Worm (Caenorhabditis elegans) whole organism, late embryonic: ENCODE measurements around the gene znf-474.
A peak's percentile ranks its signal among the peaks of the same experiment; 100 is the strongest.

Experiments used
- C38D4.7 ChIP-seq: fragments of 200-800 bp; sonication (Bioruptor generic); optimal IDR thresholded peaks from 2 replicates; lab custom pipeline; 2018; ENCODE audit warnings: mild to moderate bottlenecking, missing genetic modification characterization, moderate library complexity, missing compliant biosample characterization
- Y22D7AL.16 ChIP-seq: sonication (generic microtip); optimal IDR thresholded peaks from 2 replicates; lab custom pipeline; 2016; ENCODE audit warnings: missing genetic modification characterization, missing compliant biosample characterization
- ahr-1 ChIP-seq: sonication (generic microtip); optimal IDR thresholded peaks from 2 replicates; lab custom pipeline; 2016; ENCODE audit warnings: missing genetic modification characterization, missing compliant biosample characterization
- ama-1 ChIP-seq: fragments of 150-350 bp; optimal IDR thresholded peaks from 2 replicates; lab custom pipeline; 2014
- ceh-18 ChIP-seq: sonication (generic microtip); optimal IDR thresholded peaks from 2 replicates; lab custom pipeline; 2016; ENCODE audit warnings: missing genetic modification characterization, missing compliant biosample characterization
- ceh-19 ChIP-seq: fragments of 200-800 bp; sonication (Bioruptor generic); optimal IDR thresholded peaks from 2 replicates; lab custom pipeline; 2018; ENCODE audit warnings: mild to moderate bottlenecking, missing genetic modification characterization, missing compliant biosample characterization
- ceh-2 ChIP-seq: sonication (generic microtip); optimal IDR thresholded peaks from 2 replicates; lab custom pipeline; 2016; ENCODE audit warnings: missing genotype, missing genetic modification characterization, missing compliant biosample characterization
- ceh-22 ChIP-seq: sonication (generic microtip); optimal IDR thresholded peaks from 2 replicates; lab custom pipeline; 2017; ENCODE audit warnings: missing biosample characterization, missing genetic modification characterization
- ceh-31 ChIP-seq: sonication (generic microtip); optimal IDR thresholded peaks from 2 replicates; lab custom pipeline; 2016; ENCODE audit warnings: missing genetic modification characterization, missing compliant biosample characterization
- che-1 ChIP-seq: sonication (generic microtip); optimal IDR thresholded peaks from 2 replicates; lab custom pipeline; 2016; ENCODE audit warnings: mild to moderate bottlenecking, missing genetic modification characterization, missing compliant biosample characterization
- dmd-4 ChIP-seq: sonication (generic microtip); optimal IDR thresholded peaks from 2 replicates; lab custom pipeline; 2016; ENCODE audit warnings: borderline replicate concordance, missing genetic modification characterization, missing compliant biosample characterization
- elt-2 ChIP-seq: sonication (generic microtip); optimal IDR thresholded peaks from 2 replicates; lab custom pipeline; 2016; ENCODE audit warnings: missing genetic modification reagents, missing genetic modification characterization, missing compliant biosample characterization
- elt-4 ChIP-seq: sonication (generic microtip); optimal IDR thresholded peaks from 2 replicates; lab custom pipeline; 2016; ENCODE audit warnings: missing genetic modification characterization, missing compliant biosample characterization
- ets-4 ChIP-seq: sonication (generic microtip); optimal IDR thresholded peaks from 2 replicates; lab custom pipeline; 2016; ENCODE audit warnings: missing genetic modification characterization, missing compliant biosample characterization
- fkh-6 ChIP-seq: sonication (generic microtip); optimal IDR thresholded peaks from 2 replicates; lab custom pipeline; 2016; ENCODE audit warnings: missing genetic modification characterization, missing compliant biosample characterization
- gmeb-2 ChIP-seq: sonication (generic microtip); optimal IDR thresholded peaks from 2 replicates; lab custom pipeline; 2016; ENCODE audit warnings: missing genetic modification characterization, inconsistent platforms, missing compliant biosample characterization
- hlh-13 ChIP-seq: fragments of 200-800 bp; sonication (Bioruptor generic); optimal IDR thresholded peaks from 2 replicates; lab custom pipeline; 2018; ENCODE audit warnings: mild to moderate bottlenecking, missing genetic modification characterization, missing compliant biosample characterization
- hlh-15 ChIP-seq: sonication (generic microtip); optimal IDR thresholded peaks from 2 replicates; lab custom pipeline; 2016; ENCODE audit warnings: missing genetic modification characterization, missing compliant biosample characterization
- hlh-30 ChIP-seq: sonication (generic microtip); optimal IDR thresholded peaks from 2 replicates; lab custom pipeline; 2017; ENCODE audit warnings: antibody characterized with exemption, missing genetic modification characterization, missing compliant biosample characterization; ENCODE audit not compliant: insufficient read depth
- hlh-6 ChIP-seq: sonication (generic microtip); optimal IDR thresholded peaks from 2 replicates; lab custom pipeline; 2016; ENCODE audit warnings: missing genotype, missing genetic modification characterization, missing compliant biosample characterization
- hlh-8 ChIP-seq: sonication (generic microtip); optimal IDR thresholded peaks from 2 replicates; lab custom pipeline; 2016; ENCODE audit warnings: missing genotype, missing genetic modification characterization, missing compliant biosample characterization
- mec-3 ChIP-seq: sonication (generic microtip); optimal IDR thresholded peaks from 2 replicates; lab custom pipeline; 2016; ENCODE audit warnings: borderline replicate concordance, missing genetic modification characterization, missing compliant biosample characterization
- nfya-1 ChIP-seq: sonication (generic microtip); optimal IDR thresholded peaks from 2 replicates; lab custom pipeline; 2017; ENCODE audit warnings: missing genetic modification characterization, mild to moderate bottlenecking, missing compliant biosample characterization, antibody characterized with exemption, moderate library complexity
- npax-4 ChIP-seq: sonication (generic microtip); optimal IDR thresholded peaks from 2 replicates; lab custom pipeline; 2016; ENCODE audit warnings: missing genetic modification characterization, missing compliant biosample characterization
- pag-3 ChIP-seq: sonication (generic microtip); optimal IDR thresholded peaks from 2 replicates; lab custom pipeline; 2016; ENCODE audit warnings: missing compliant biosample characterization, missing genetic modification characterization, borderline replicate concordance
- pat-9 ChIP-seq: fragments of 200-800 bp; sonication (Bioruptor generic); optimal IDR thresholded peaks from 2 replicates; lab custom pipeline; 2018; ENCODE audit warnings: mild to moderate bottlenecking, missing genetic modification characterization, moderate library complexity, missing compliant biosample characterization
- pax-1 ChIP-seq: fragments of 150-350 bp; optimal IDR thresholded peaks from 2 replicates; lab custom pipeline; 2014; ENCODE audit warnings: missing biosample characterization, missing genetic modification characterization
- pha-2 ChIP-seq: sonication (generic microtip); optimal IDR thresholded peaks from 2 replicates; lab custom pipeline; 2017; ENCODE audit warnings: mild to moderate bottlenecking, missing genetic modification characterization, missing compliant biosample characterization
- ref-2 ChIP-seq: sonication (generic microtip); optimal IDR thresholded peaks from 2 replicates; lab custom pipeline; 2016; ENCODE audit warnings: missing genetic modification characterization, missing compliant biosample characterization
- rnt-1 ChIP-seq: sonication (generic microtip); optimal IDR thresholded peaks from 2 replicates; lab custom pipeline; 2016; ENCODE audit warnings: missing genetic modification characterization, missing compliant biosample characterization
- sox-2 ChIP-seq: fragments of 200-800 bp; sonication (Bioruptor generic); IDR thresholded peaks from 2 replicates; pipeline ENCODE4 v1.3.6; 2022; ENCODE audit warnings: missing genetic modification reagents, missing genetic modification characterization, missing compliant biosample characterization
- sox-4 ChIP-seq: sonication (generic microtip); optimal IDR thresholded peaks from 2 replicates; lab custom pipeline; 2017; ENCODE audit warnings: mild to moderate bottlenecking, missing genetic modification characterization, inconsistent platforms, missing compliant biosample characterization
- ttx-3 ChIP-seq: sonication (generic microtip); optimal IDR thresholded peaks from 2 replicates; lab custom pipeline; 2016; ENCODE audit warnings: missing genetic modification reagents, missing genetic modification characterization, missing compliant biosample characterization
- unc-42 ChIP-seq: sonication (generic microtip); optimal IDR thresholded peaks from 2 replicates; lab custom pipeline; 2016; ENCODE audit warnings: missing genotype, missing genetic modification characterization, missing compliant biosample characterization
- unc-55 ChIP-seq: sonication (generic microtip); optimal IDR thresholded peaks from 2 replicates; lab custom pipeline; 2017; ENCODE audit warnings: missing biosample characterization, missing genetic modification reagents, missing genetic modification characterization
- zip-5 ChIP-seq: sonication (generic microtip); optimal IDR thresholded peaks from 2 replicates; lab custom pipeline; 2016; ENCODE audit warnings: missing genetic modification characterization, missing compliant biosample characterization
- ztf-16 ChIP-seq: sonication (generic microtip); optimal IDR thresholded peaks from 2 replicates; lab custom pipeline; 2017; ENCODE audit warnings: missing genetic modification characterization, missing compliant biosample characterization

Gene znf-474

DNA sequence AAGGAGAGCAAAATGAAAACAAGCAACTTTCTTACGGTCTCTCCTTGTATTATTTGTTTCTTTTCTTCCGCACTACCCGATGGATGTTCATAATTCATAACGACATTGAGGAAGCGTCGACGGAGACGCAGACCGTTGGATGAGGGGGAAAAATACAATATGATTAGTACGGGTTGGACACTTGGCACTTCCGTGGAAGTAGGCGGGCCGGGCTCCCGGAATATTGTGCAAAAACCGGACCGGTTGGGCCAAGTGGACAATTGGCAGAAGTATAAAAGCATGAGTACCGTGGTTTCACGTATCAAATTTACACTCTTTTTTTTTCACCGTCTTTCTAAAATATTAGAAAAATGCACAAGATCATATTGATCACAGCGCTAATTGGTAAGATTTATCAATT lies 7.2 kb upstream of the znf-474 start, which contains the start of gene M153.3:
M153.3 (plus strand) TSS at position 301 of the 400 bp plus-strand sequence.
- TF ChIP-seq ets-4 (tag; lab: Kevin White, UChicago) (peak; percentile 36), sox-2 (no peak)
- TF ChIP-seq, all 69 proteins: peak for 1

DNA sequence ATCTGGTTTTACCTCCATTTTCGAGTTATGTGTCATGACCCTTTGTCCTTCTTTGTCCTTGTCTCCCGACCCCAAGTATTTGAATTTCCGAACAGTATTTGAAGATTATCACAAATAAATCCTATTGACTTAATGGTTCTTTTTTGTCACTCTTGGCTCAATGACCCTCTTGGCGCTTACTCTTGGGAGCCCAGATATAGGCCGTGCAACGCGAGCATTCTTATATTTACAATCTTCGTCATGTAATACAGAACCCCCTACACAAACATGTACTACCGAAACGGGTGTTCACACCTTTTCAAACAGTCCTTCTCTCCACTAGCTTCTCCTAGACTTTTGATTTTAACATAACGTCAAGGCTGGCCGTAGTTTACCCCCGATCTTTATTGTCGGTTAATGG lies 6.0 kb upstream of the znf-474 start, which contains the start of gene M153.5:
M153.5 (plus strand) TSS at position 301 of the 400 bp plus-strand sequence.
- no peak for TF ChIP-seq unc-55 (GFP tag; lab: Kevin White, UChicago)
- TF ChIP-seq gmeb-2 (tag; lab: Kevin White, UChicago): no peak
- TF ChIP-seq ttx-3: no peak
- TF ChIP-seq ahr-1 (tag; lab: Kevin White, UChicago): no peak
- TF ChIP-seq ref-2: no peak
- no peak for TF ChIP-seq C38D4.7
- TF ChIP-seq fkh-6: no peak
- TF ChIP-seq ztf-16 (tag; lab: Kevin White, UChicago): no peak
- TF ChIP-seq ceh-2 (tag; lab: Kevin White, UChicago): no peak
- no peak for TF ChIP-seq ceh-31 (tag; lab: Kevin White, UChicago)
- no peak for TF ChIP-seq pax-1
- TF ChIP-seq pat-9 (tag; lab: Kevin White, UChicago): no peak
- no peak for TF ChIP-seq pha-2 (tag; lab: Kevin White, UChicago)
- TF ChIP-seq mec-3 (tag; lab: Kevin White, UChicago): no peak
- TF ChIP-seq rnt-1 (tag; lab: Kevin White, UChicago): no peak
- TF ChIP-seq hlh-30 (tag; lab: Kevin White, UChicago): no peak
- no peak for TF ChIP-seq dmd-4 (tag; lab: Kevin White, UChicago)
- TF ChIP-seq sox-4 (tag; lab: Kevin White, UChicago): no peak
- TF ChIP-seq zip-5 (tag; lab: Kevin White, UChicago): no peak
- no peak for TF ChIP-seq hlh-6 (tag; lab: Kevin White, UChicago)
- TF ChIP-seq, all 69 proteins: peak for 0

DNA sequence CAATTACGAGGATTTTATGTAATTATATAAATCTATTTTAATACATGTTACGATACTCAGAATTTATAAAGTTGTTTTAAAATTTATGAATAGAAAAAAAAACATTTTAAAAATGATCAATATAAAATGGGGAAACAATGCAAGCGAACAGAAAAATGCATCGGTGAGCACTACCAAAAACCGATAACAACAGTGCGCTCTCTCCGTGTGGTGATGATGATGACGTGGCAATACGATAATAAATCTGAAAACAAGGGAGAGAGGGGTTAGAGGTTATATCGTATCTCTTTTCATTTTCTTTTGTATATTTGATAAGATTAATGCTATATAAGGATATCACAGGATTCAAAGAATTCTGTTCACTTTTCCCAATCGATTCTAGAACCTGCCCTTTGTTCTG lies 3.8 kb upstream of the znf-474 start:
- TF ChIP-seq ceh-22 (no peak), hlh-8 (tag; lab: Kevin White, UChicago) (no peak), npax-4 (tag; lab: Kevin White, UChicago) (no peak), fkh-6 (no peak), Y22D7AL.16 (tag; lab: Kevin White, UChicago) (no peak), ref-2 (no peak), hlh-13 (no peak), gmeb-2 (tag; lab: Kevin White, UChicago) (no peak), hlh-15 (tag; lab: Kevin White, UChicago) (no peak), hlh-6 (tag; lab: Kevin White, UChicago) (no peak), che-1 (tag; lab: Kevin White, UChicago) (no peak), ama-1 (no peak), unc-42 (tag; lab: Kevin White, UChicago) (no peak), ceh-19 (GFP tag; lab: Kevin White, UChicago) (no peak), ceh-2 (tag; lab: Kevin White, UChicago) (no peak), pag-3 (tag; lab: Kevin White, UChicago) (no peak), ttx-3 (no peak), elt-4 (tag; lab: Kevin White, UChicago) (no peak), ceh-18 (tag; lab: Kevin White, UChicago) (no peak), ztf-16 (tag; lab: Kevin White, UChicago) (no peak)

DNA sequence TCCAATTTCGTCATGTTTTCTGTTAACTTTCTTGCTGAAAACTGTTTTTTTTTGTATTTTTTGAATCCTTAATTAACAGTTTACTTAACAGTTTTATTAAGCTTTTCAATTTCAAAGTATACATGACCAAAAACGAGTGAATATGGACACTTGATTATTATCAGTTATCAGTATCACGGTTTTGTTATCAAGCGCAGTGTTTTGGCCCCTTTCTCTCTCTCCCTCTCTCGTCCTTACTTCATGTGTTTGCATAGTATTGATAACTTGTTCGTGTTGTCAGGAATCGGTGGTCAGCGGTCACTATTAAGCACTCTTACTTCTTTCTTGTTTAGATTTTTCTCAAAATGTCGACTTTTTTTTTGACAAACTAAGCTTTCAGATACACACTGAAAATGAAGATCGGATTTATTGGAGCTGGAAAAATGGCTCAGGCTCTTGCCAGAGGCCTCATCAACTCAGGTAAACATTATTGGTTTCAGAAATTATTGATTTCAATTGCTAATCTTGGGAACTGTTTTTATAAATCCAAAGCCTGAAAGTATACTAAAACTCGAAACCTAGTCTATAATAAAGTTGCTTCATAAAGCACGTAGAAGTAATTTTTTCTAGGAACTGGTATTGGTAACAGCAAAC lies 3.2 kb upstream of the znf-474 start, which contains the start of gene pycr-1:
pycr-1 (plus strand) TSS at position 380 of the 633 bp plus-strand sequence.
- TF ChIP-seq elt-2 (peak; percentile 73), nfya-1 (tag; lab: Kevin White, UChicago) (no peak)
